Fruit fly (Drosophila melanogaster): ENCODE results near the gene Prosalpha2.
"Not testable (repeated sequence)": the region's sequence is repeated elsewhere in the genome, so short reads cannot be mapped to it uniquely, and the experiment has no call there.

DNA sequence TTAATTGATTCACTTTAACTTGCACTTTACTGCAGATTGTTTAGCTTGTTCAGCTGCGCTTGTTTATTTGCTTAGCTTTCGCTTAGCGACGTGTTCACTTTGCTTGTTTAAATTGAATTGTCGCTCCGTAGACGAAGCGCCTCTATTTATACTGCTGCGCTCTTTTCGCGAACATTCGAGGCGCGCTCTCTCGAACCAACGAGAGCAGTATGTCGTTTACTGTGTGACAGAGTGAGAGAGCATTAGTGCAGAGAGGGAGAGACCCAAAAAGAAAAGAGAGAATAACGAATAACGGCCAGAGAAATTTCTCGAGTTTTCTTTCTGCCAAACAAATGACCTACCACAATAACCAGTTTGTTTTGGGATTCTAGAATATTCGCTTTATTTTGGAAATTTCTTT lies 36.6 kb downstream of the Prosalpha2 start, which contains the start of gene Hsp70Ba:
- not testable (repeated sequence) for TF ChIP-seq HmgZ (tag; optimal IDR thresholded peaks at IDR 0.05); sc (optimal IDR thresholded peaks at IDR 0.05); sc (GFP tag; optimal IDR thresholded peaks at IDR 0.05); repo (GFP tag; optimal IDR thresholded peaks at IDR 0.05); CG1647 (GFP tag; optimal IDR thresholded peaks at IDR 0.05); CG33213 (GFP tag; optimal IDR thresholded peaks at IDR 0.05); CG2889 (GFP tag; IDR thresholded peaks at IDR 0.05); Camta (GFP tag; optimal IDR thresholded peaks at IDR 0.05)

Data from whole organism, embryonic.